Fruit fly (Drosophila melanogaster): ENCODE data around the gene Sugb.

Sugb gene

dm6 chr3L:11683819-11684521, at the start of gene Sugb (continued):
- TF ChIP-seq Adf1 (GFP tag; IDR thresholded peaks at IDR 0.05) = peak; percentile 44; the same call in 1 of the 2 replicates
- TF ChIP-seq fd64A (GFP tag; optimal IDR thresholded peaks at IDR 0.05) = no peak
- peak; percentile 58 for TF ChIP-seq HLH54F (GFP tag; optimal IDR thresholded peaks at IDR 0.05)
- no peak for TF ChIP-seq cad (GFP tag; optimal IDR thresholded peaks at IDR 0.05)
- peak; percentile 56; the same call in 1 of the 2 replicates for TF ChIP-seq hbn (GFP tag; IDR thresholded peaks at IDR 0.05; ENCODE audit: partially characterized antibody)
- peak; percentile 54 for TF ChIP-seq maf-S (GFP tag; optimal IDR thresholded peaks at IDR 0.05)
- no peak for TF ChIP-seq croc (GFP tag; conservative IDR thresholded peaks at IDR 0.05)
- peak; percentile 77 for TF ChIP-seq lab (GFP tag; optimal IDR thresholded peaks at IDR 0.05)
- TF ChIP-seq gro (GFP tag; optimal IDR thresholded peaks at IDR 0.05) = peak; percentile 68
- peak; percentile 15 for TF ChIP-seq CG4424 (GFP tag; optimal IDR thresholded peaks at IDR 0.05)
- TF ChIP-seq peb (GFP tag; IDR thresholded peaks at IDR 0.05) = no peak
- TF ChIP-seq CG7357 (GFP tag; IDR thresholded peaks at IDR 0.05) = no peak; the same call in 2 of the 3 replicates
- TF ChIP-seq eyg (GFP tag; optimal IDR thresholded peaks at IDR 0.05) = no peak
- TF ChIP-seq CG14965 (GFP tag; optimal IDR thresholded peaks at IDR 0.05; ENCODE audit: borderline replicate concordance) = no peak
- TF ChIP-seq Fer1 (GFP tag; optimal IDR thresholded peaks at IDR 0.05) = peak; percentile 67
- TF ChIP-seq CG8359 (GFP tag; optimal IDR thresholded peaks at IDR 0.05; ENCODE audit: borderline replicate concordance) = no peak
- TF ChIP-seq gsb (GFP tag; IDR thresholded peaks at IDR 0.05) = peak; percentile 17; the same call in 1 of the 2 replicates
- peak; percentile 57 for TF ChIP-seq CG14441 (GFP tag; IDR thresholded peaks at IDR 0.05)
- TF ChIP-seq MTF-1 (GFP tag; optimal IDR thresholded peaks at IDR 0.05; ENCODE audit: borderline replicate concordance) = no peak
- TF ChIP-seq disco-r (GFP tag; optimal IDR thresholded peaks at IDR 0.05) = no peak
- no peak for TF ChIP-seq Atf-2 (GFP tag; optimal IDR thresholded peaks at IDR 0.05)
- peak; percentile 10 for TF ChIP-seq MESR4 (GFP tag; optimal IDR thresholded peaks at IDR 0.05)
- TF ChIP-seq fd102C (GFP tag; optimal IDR thresholded peaks at IDR 0.05) = no peak
- peak; percentile 8 for TF ChIP-seq CG12071 (GFP tag; optimal IDR thresholded peaks at IDR 0.05)
- no peak for TF ChIP-seq tio (GFP tag; optimal IDR thresholded peaks at IDR 0.05)
- TF ChIP-seq Hr78 (GFP tag; optimal IDR thresholded peaks at IDR 0.05) = no peak
- peak; percentile 42 for TF ChIP-seq CG6813 (GFP tag; optimal IDR thresholded peaks at IDR 0.05)
- TF ChIP-seq CG5953 (GFP tag; IDR thresholded peaks at IDR 0.05) = no peak
- no peak for TF ChIP-seq CG15479 (GFP tag; optimal IDR thresholded peaks at IDR 0.05)
- TF ChIP-seq luna (GFP tag; optimal IDR thresholded peaks at IDR 0.05) = no peak
- TF ChIP-seq CG2199 (GFP tag; IDR thresholded peaks at IDR 0.05) = no peak
- TF ChIP-seq CG10366 (GFP tag; IDR thresholded peaks at IDR 0.05) = peak; percentile 40; the same call in 1 of the 2 replicates
- TF ChIP-seq gcm2 (GFP tag; optimal IDR thresholded peaks at IDR 0.05) = peak; percentile 61
- no peak for TF ChIP-seq jing (GFP tag; optimal IDR thresholded peaks at IDR 0.05)
- no peak; the same call in 1 of the 2 replicates for TF ChIP-seq esg (GFP tag; conservative IDR thresholded peaks at IDR 0.05)
- TF ChIP-seq E2f2 (GFP tag; IDR thresholded peaks at IDR 0.05) = peak; percentile 50
- no peak for TF ChIP-seq wor (GFP tag; IDR thresholded peaks at IDR 0.05)
- peak; percentile 61 for TF ChIP-seq CG13296 (GFP tag; optimal IDR thresholded peaks at IDR 0.05)
- TF ChIP-seq vvl (GFP tag; IDR thresholded peaks at IDR 0.05) = peak; percentile 81
- TF ChIP-seq C15 (GFP tag; IDR thresholded peaks at IDR 0.05) = no peak
- TF ChIP-seq YL-1 (GFP tag; optimal IDR thresholded peaks at IDR 0.05) = peak; percentile 66
- TF ChIP-seq CG31388 (GFP tag; optimal IDR thresholded peaks at IDR 0.05) = no peak
- peak; percentile 32 for TF ChIP-seq CG2129 (GFP tag; IDR thresholded peaks at IDR 0.05; ENCODE audit: partially characterized antibody)
- no peak for TF ChIP-seq CG11093 (GFP tag; IDR thresholded peaks at IDR 0.05)
- peak; percentile 71 for TF ChIP-seq Hmr (GFP tag; optimal IDR thresholded peaks at IDR 0.05)
- TF ChIP-seq CG1529 (GFP tag; optimal IDR thresholded peaks at IDR 0.05) = no peak
- peak; percentile 43 for TF ChIP-seq ATbp (GFP tag; optimal IDR thresholded peaks at IDR 0.05)
- TF ChIP-seq CG13624 (GFP tag; optimal IDR thresholded peaks at IDR 0.05) = peak; percentile 83
- TF ChIP-seq insv (GFP tag; optimal IDR thresholded peaks at IDR 0.05) = peak in 1 of 2 experiments; percentile 74

Measured in whole organism, embryonic.